Worm (Caenorhabditis elegans): Measurements from ENCODE around the gene srlf-34.

DNA sequence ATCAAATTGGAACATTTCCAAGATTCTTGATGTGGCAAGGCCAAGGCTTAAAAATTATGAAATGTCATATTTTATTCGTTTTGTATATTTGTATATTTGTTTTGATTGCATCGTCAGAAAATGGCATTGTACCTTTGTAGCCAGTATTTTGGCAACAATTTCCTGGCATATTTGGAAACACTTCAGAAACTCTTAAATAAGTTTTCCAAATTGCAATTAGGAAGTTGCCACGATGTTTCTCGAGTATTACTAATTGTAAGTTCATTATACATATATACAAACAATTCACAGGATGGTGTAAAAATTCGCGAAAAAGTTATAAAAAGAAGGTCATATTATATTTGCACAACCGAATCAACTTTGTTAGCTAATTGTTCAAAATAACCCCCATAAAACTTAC, 3.2 kb downstream of the srlf-34 start, which contains the start of gene idpp-8:
- TF ChIP-seq lin-14 (GFP tag; optimal IDR thresholded peaks at IDR 0.05), result no peak
- no peak for TF ChIP-seq zag-1 (tag; optimal IDR thresholded peaks at IDR 0.05)
- TF ChIP-seq dpl-1 (GFP tag; optimal IDR thresholded peaks at IDR 0.05), result no peak
- TF ChIP-seq ceh-90 (tag; optimal IDR thresholded peaks at IDR 0.05), result no peak
- no peak for TF ChIP-seq lin-35 (GFP tag; optimal IDR thresholded peaks at IDR 0.05)
- TF ChIP-seq ztf-11 (tag; optimal IDR thresholded peaks at IDR 0.05), result no peak
- TF ChIP-seq ces-1 (GFP tag; optimal IDR thresholded peaks at IDR 0.05), result no peak
- TF ChIP-seq unc-62 (GFP tag; optimal IDR thresholded peaks at IDR 0.05), result no peak

Measured in whole organism, L1 larva.